Fruit fly (Drosophila melanogaster) whole organism, pupa: Measurements from ENCODE around the gene Trxr1.

Source experiments
- CG10348 ChIP-seq: fragments of 200-800 bp; sonication (Bioruptor generic); IDR thresholded peaks from 2 replicates; pipeline ENCODE4 v1.3.6; 2022; ENCODE audit warnings: missing biosample characterization, missing genetic modification characterization
- CG12605 ChIP-seq: fragments of 200-800 bp; sonication (Bioruptor generic); IDR thresholded peaks from 2 replicates; pipeline ENCODE4 v1.3.6; 2022; ENCODE audit warnings: missing biosample characterization, missing genetic modification characterization
- CG13204 ChIP-seq: fragments of 200-800 bp; sonication (Bioruptor generic); optimal IDR thresholded peaks from 2 replicates; lab custom pipeline; 2018; ENCODE audit warnings: missing biosample characterization, mild to moderate bottlenecking, missing genetic modification characterization, moderate library complexity
- CG14655 ChIP-seq: fragments of 200-800 bp; sonication (Bioruptor generic); optimal IDR thresholded peaks from 3 replicates; lab custom pipeline; 2017; ENCODE audit warnings: mild to moderate bottlenecking, missing biosample characterization, missing genetic modification reagents, missing genetic modification characterization
- CG15710 ChIP-seq: fragments of 200-800 bp; sonication (Bioruptor generic); optimal IDR thresholded peaks from 2 replicates; lab custom pipeline; 2018; ENCODE audit warnings: missing biosample characterization, mild to moderate bottlenecking, missing genetic modification characterization, moderate library complexity
- CG17806 ChIP-seq: fragments of 200-800 bp; sonication (Bioruptor generic); optimal IDR thresholded peaks from 2 replicates; lab custom pipeline; 2018; ENCODE audit warnings: missing biosample characterization, mild to moderate bottlenecking, missing genetic modification characterization, moderate library complexity
- CG32121 ChIP-seq: fragments of 200-800 bp; sonication (Bioruptor generic); IDR thresholded peaks from 2 replicates; pipeline ENCODE4 v1.3.6; 2022; ENCODE audit warnings: missing biosample characterization, missing genetic modification characterization
- CG34367 ChIP-seq: fragments of 200-800 bp; sonication (Bioruptor generic); optimal IDR thresholded peaks from 2 replicates; lab custom pipeline; 2018; ENCODE audit warnings: missing biosample characterization, mild to moderate bottlenecking, missing genetic modification characterization
- CG4496 ChIP-seq: fragments of 200-800 bp; sonication (Bioruptor generic); IDR thresholded peaks from 3 replicates; pipeline ENCODE4 v1.3.6; 2022; ENCODE audit warnings: missing biosample characterization, missing genetic modification characterization
- CG8159 ChIP-seq: fragments of 200-800 bp; sonication (Bioruptor generic); optimal IDR thresholded peaks from 3 replicates; lab custom pipeline; 2018; ENCODE audit warnings: missing biosample characterization, mild to moderate bottlenecking, missing genetic modification characterization, moderate library complexity
- CG8301 ChIP-seq: fragments of 200-800 bp; sonication (Bioruptor generic); optimal IDR thresholded peaks from 2 replicates; lab custom pipeline; 2018; ENCODE audit warnings: missing biosample characterization, mild to moderate bottlenecking, missing genetic modification characterization
- CG9948 ChIP-seq: fragments of 200-800 bp; sonication (Bioruptor generic); optimal IDR thresholded peaks from 2 replicates; lab custom pipeline; 2018; ENCODE audit warnings: missing biosample characterization, mild to moderate bottlenecking, missing genetic modification characterization, moderate library complexity
- D1 ChIP-seq: fragments of 200-800 bp; sonication (Bioruptor generic); optimal IDR thresholded peaks from 2 replicates; lab custom pipeline; 2018; ENCODE audit warnings: missing biosample characterization, mild to moderate bottlenecking, missing genetic modification characterization, moderate library complexity
- EcR ChIP-seq: fragments of 200-800 bp; sonication (Bioruptor generic); optimal IDR thresholded peaks from 3 replicates; lab custom pipeline; 2019; ENCODE audit warnings: missing biosample characterization, missing genetic modification characterization, mild to moderate bottlenecking, moderate library complexity, missing genetic modification reagents
- Ets98B ChIP-seq: fragments of 200-800 bp; sonication (Bioruptor generic); IDR thresholded peaks from 2 replicates; pipeline ENCODE4 v1.3.6; 2022; ENCODE audit warnings: missing biosample characterization, missing genetic modification characterization
- Pif1A ChIP-seq: fragments of 200-800 bp; sonication (Bioruptor generic); optimal IDR thresholded peaks from 3 replicates; lab custom pipeline; 2016; ENCODE audit warnings: missing biosample characterization, missing genetic modification characterization
- Pif1B ChIP-seq: fragments of 200-800 bp; sonication (Bioruptor generic); optimal IDR thresholded peaks from 3 replicates; lab custom pipeline; 2016; ENCODE audit warnings: missing biosample characterization, missing genetic modification characterization
- Snoo ChIP-seq: fragments of 200-800 bp; sonication (Bioruptor generic); optimal IDR thresholded peaks from 3 replicates; lab custom pipeline; 2017; ENCODE audit warnings: missing biosample characterization, mild to moderate bottlenecking, missing genetic modification characterization, inconsistent platforms
- fd96Ca ChIP-seq: fragments of 200-800 bp; sonication (Bioruptor generic); IDR thresholded peaks from 3 replicates; pipeline ENCODE4 v1.3.6; 2022; ENCODE audit warnings: missing biosample characterization, missing genetic modification characterization
- gl ChIP-seq: fragments of 200-800 bp; sonication (Bioruptor generic); optimal IDR thresholded peaks from 2 replicates; lab custom pipeline; 2018; ENCODE audit warnings: missing biosample characterization, mild to moderate bottlenecking, missing genetic modification characterization
- rn ChIP-seq: fragments of 200-800 bp; sonication (Bioruptor generic); IDR thresholded peaks from 2 replicates; pipeline ENCODE4 v1.3.6; 2022; ENCODE audit warnings: missing biosample characterization, missing genetic modification characterization

Gene Trxr1

DNA sequence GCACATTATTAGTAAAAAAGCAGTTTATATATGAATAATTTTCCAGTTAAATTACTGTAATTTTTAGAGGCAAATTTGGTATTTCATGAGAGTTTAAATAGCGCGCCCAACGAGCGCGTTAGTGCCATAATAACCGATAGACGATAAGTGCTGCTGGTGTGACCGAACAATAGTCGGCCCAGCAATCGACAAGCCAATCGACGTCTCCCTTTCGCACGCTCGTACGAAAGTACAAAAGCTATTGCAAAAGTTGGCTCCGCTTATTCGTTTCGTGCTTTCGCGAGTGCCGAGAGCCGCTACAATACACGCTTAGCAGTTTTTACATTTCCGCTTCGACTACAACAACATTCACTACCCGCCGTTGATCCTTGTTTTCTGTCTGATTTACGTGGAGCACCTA, at the start of gene Trxr1:
Trxr1 (plus strand) TSS at position 231 of the 400 bp plus-strand sequence.
- no peak for TF ChIP-seq Pif1A
- no peak for TF ChIP-seq CG10348 (GFP tag; lab: Robert Waterston, UW)
- TF ChIP-seq CG15710 (tag; lab: Kevin White, UChicago), result peak; percentile 5
- 0 out of 3 replicates have a peak, but pooled peaks have one; percentile 50 for TF ChIP-seq CG4496 (GFP tag; lab: Robert Waterston, UW)
- TF ChIP-seq CG8159 (tag; lab: Kevin White, UChicago), result peak; percentile 16
- TF ChIP-seq fd96Ca (GFP tag; lab: Robert Waterston, UW), result no peak

DNA sequence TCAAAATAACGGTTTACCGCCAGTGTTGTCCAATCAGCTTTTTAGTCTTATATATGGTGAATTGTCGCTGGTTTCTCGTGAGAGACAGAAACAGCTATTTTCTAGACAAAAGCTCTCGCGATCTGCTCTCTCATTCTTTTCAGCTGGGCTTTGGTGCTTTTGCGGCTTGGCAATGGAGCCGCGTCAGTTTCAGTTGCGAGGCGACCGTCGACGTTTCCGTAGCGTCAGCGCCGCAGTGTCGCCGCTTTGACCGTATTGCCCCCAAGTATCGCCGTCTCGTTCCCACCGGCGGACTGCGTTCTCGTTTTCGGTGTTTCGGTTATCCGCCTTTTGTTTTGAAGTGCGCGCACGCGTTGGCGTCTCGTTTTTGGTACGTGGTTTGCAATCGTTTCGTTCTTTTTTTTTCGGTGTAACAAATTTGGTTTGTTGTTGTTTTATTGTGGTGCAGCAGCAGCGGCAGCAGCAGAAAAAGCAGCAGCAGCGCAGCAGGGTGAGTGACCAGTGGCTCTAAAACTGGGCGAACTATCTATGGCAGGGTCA, 49.2 kb upstream of the Trxr1 start:
- no peak for TF ChIP-seq CG34367
- TF ChIP-seq D1 (tag; lab: Kevin White, UChicago), result no peak
- peak; percentile 62; the same call in 1 of the 2 replicates for TF ChIP-seq Ets98B (GFP tag; lab: Robert Waterston, UW)
- TF ChIP-seq Snoo, result peak; percentile 6
- peak; percentile 1 for TF ChIP-seq CG8159 (tag; lab: Kevin White, UChicago)
- TF ChIP-seq gl, result no peak
- TF ChIP-seq CG4496 (GFP tag; lab: Robert Waterston, UW), result 0 out of 3 replicates have a peak, but pooled peaks have one; percentile 60
- 0 out of 3 replicates have a peak, but pooled peaks have one; percentile 43 for TF ChIP-seq fd96Ca (GFP tag; lab: Robert Waterston, UW)
- peak; percentile 59 for TF ChIP-seq CG32121 (GFP tag; lab: Robert Waterston, UW)
- no peak for TF ChIP-seq Pif1B (GFP tag; lab: Kevin White, UChicago)
- TF ChIP-seq CG13204 (GFP tag; lab: Kevin White, UChicago), result peak; percentile 95
- peak; percentile 44; the same call in 1 of the 2 replicates for TF ChIP-seq CG12605
- TF ChIP-seq EcR, result peak; percentile 68
- no peak for TF ChIP-seq CG17806 (tag; lab: Kevin White, UChicago)
- TF ChIP-seq CG8301 (tag; lab: Kevin White, UChicago), result no peak

DNA sequence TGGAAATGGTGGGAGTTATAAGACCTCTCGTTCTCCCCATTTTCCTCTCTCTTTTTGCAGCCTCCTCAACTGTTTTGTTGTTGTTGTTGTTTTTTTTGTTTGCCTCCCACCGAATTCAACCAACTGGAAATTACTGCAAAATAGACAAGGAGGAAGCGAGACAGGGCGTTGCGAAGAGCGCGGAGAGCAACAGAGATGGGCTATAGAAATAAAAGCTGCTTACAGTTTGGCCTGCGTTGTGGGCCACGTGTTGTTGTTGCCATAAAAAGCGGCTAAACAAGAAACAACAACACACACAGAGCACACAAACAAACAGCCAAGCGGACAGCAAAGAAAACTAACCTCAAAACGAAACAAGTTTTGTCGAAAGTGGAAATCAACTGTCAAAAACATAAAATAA, 47.8 kb upstream of the Trxr1 start:
- no peak for TF ChIP-seq CG34367
- peak; percentile 48 for TF ChIP-seq CG13204 (GFP tag; lab: Kevin White, UChicago)

DNA sequence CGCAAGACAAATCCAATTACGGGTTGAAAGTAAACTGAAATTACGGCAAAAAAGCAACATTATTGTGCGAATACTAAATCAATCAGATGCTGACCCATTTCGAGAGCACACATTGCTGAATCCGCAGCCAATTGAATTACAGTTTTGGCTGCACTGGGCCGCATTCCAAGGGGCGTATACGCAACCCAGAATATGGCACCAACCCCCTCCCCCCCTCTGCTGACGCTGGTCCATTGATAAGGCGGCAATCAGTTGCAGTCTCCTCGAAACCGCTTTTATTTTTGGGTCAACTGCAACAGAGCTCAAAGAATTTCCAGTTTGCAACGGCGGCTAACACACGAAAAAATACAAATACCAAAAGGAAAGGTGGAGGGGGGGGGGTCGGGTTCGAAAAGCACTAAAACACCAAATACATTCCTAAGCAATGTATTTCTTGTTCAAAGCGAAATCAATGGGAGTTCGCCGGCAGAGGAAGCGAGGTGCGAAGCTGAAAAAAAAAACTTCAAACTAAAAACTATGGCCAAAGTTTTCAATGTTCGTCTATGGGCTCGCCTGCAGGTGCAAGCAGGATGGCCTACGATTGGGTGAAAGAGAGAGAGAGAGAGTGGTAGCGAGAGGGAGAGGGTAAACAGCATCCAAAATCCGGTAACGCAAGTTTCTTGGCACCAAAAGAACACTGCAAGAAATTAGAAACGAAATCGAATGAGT, 46.7 kb upstream of the Trxr1 start:
- TF ChIP-seq D1 (tag; lab: Kevin White, UChicago), result no peak
- TF ChIP-seq CG10348 (GFP tag; lab: Robert Waterston, UW), result no peak
- TF ChIP-seq CG13204 (GFP tag; lab: Kevin White, UChicago), result no peak
- TF ChIP-seq CG12605, result no peak
- no peak; the same call in 2 of the 3 replicates for TF ChIP-seq fd96Ca (GFP tag; lab: Robert Waterston, UW)
- TF ChIP-seq CG8159 (tag; lab: Kevin White, UChicago), result no peak
- TF ChIP-seq gl, result no peak
- no peak for TF ChIP-seq CG9948
- no peak for TF ChIP-seq Pif1A
- no peak for TF ChIP-seq Ets98B (GFP tag; lab: Robert Waterston, UW)

dm6 chrX:8196157-8196526, 46.2 kb upstream of the Trxr1 start:
- TF ChIP-seq CG13204 (GFP tag; lab: Kevin White, UChicago) (no peak), CG14655 (GFP tag; lab: Kevin White, UChicago) (peak; percentile 51), CG12605 (no peak), Snoo (peak; percentile 25), CG8159 (tag; lab: Kevin White, UChicago) (peak; percentile 38), CG9948 (peak; percentile 23), Pif1B (GFP tag; lab: Kevin White, UChicago) (no peak), CG8301 (tag; lab: Kevin White, UChicago) (peak; percentile 24)

DNA sequence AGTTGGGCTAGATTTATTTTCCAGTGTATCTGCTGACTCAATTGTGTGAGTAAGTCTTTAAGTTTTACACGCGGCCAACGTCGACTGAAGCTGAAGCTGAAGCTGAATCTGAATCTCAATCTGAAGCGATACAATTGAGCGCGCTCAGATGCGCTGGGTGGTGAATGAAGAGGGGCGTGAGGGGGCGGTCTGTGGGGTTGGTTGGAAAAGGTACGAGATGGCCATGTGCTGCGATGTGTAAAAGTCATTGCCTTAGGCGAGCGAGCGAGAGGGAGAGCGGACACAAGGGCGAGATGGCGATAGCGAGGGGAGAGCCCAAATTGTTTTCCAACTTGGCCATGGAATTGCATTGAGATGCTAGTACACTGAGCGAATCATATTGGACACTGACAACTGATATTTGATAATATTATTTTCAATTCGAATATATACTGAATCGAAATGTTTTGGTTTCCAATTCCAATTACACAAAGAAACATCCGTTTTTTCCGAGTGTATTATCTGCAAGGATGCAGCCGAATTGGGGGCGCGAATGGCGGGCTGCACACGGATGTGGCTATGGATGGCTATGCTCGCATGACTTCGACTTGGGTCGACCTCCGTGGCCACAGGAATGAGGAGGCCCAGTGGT, 45.6 kb upstream of the Trxr1 start:
- TF ChIP-seq Snoo, result peak; percentile 63
- no peak for TF ChIP-seq D1 (tag; lab: Kevin White, UChicago)
- peak; percentile 89 for TF ChIP-seq CG4496 (GFP tag; lab: Robert Waterston, UW)
- peak; percentile 68 for TF ChIP-seq CG8301 (tag; lab: Kevin White, UChicago)
- peak; percentile 79 for TF ChIP-seq Ets98B (GFP tag; lab: Robert Waterston, UW)
- TF ChIP-seq CG14655 (GFP tag; lab: Kevin White, UChicago), result peak; percentile 80
- TF ChIP-seq CG10348 (GFP tag; lab: Robert Waterston, UW), result 0 out of 2 replicates have a peak, but pooled peaks have one; percentile 31
- TF ChIP-seq CG32121 (GFP tag; lab: Robert Waterston, UW), result peak; percentile 58
- peak; percentile 82 for TF ChIP-seq fd96Ca (GFP tag; lab: Robert Waterston, UW)
- peak; percentile 55 for TF ChIP-seq CG8159 (tag; lab: Kevin White, UChicago)
- TF ChIP-seq Pif1B (GFP tag; lab: Kevin White, UChicago), result peak; percentile 75
- TF ChIP-seq CG9948, result peak; percentile 66
- peak; percentile 70 for TF ChIP-seq Pif1A
- peak; percentile 69 for TF ChIP-seq EcR
- peak; percentile 55 for TF ChIP-seq rn
- peak; percentile 67 for TF ChIP-seq CG34367
- TF ChIP-seq CG15710 (tag; lab: Kevin White, UChicago), result peak; percentile 55
- TF ChIP-seq CG17806 (tag; lab: Kevin White, UChicago), result peak; percentile 69
- peak; percentile 81 for TF ChIP-seq CG13204 (GFP tag; lab: Kevin White, UChicago)
- TF ChIP-seq gl, result peak; percentile 19
- TF ChIP-seq CG12605, result peak; percentile 83
- TF ChIP-seq, all 21 proteins: peak for 20
